Worm (Caenorhabditis elegans) whole organism, midembryonic: ENCODE results near the gene tcl-2.

ENCODE experiments used
- T22C8.4 ChIP-seq: fragments of 200-800 bp; sonication (Bioruptor generic); IDR thresholded peaks from 2 replicates; pipeline ENCODE4 v1.3.6; 2022; ENCODE audit warnings: missing genetic modification characterization, missing compliant biosample characterization
- cog-1 ChIP-seq: sonication (generic microtip); optimal IDR thresholded peaks from 2 replicates; lab custom pipeline; 2016; ENCODE audit warnings: missing genetic modification characterization, missing compliant biosample characterization
- flt-1 ChIP-seq: fragments of 200-800 bp; sonication (Bioruptor generic); IDR thresholded peaks from 2 replicates; pipeline ENCODE4 v1.3.6; 2022; ENCODE audit warnings: missing genetic modification characterization, missing compliant biosample characterization
- klf-2 ChIP-seq: fragments of 200-800 bp; sonication (Bioruptor generic); conservative IDR thresholded peaks from 2 replicates; pipeline ENCODE4 v1.3.6; 2022; ENCODE audit warnings: missing genetic modification reagents, missing genetic modification characterization, missing compliant biosample characterization
- med-1 ChIP-seq: sonication (generic microtip); optimal IDR thresholded peaks from 2 replicates; lab custom pipeline; 2017; ENCODE audit warnings: missing genetic modification characterization, mild to moderate bottlenecking, missing compliant biosample characterization, antibody characterized with exemption, missing genetic modification reagents; ENCODE audit not compliant: insufficient read depth
- ref-1 ChIP-seq: fragments of 200-800 bp; sonication (Bioruptor generic); conservative IDR thresholded peaks from 2 replicates; pipeline ENCODE4 v1.3.6; 2022; ENCODE audit warnings: missing genetic modification reagents, missing genetic modification characterization, missing compliant biosample characterization
- tab-1 ChIP-seq: fragments of 200-800 bp; sonication (Bioruptor generic); IDR thresholded peaks from 2 replicates; pipeline ENCODE4 v1.3.6; 2022; ENCODE audit warnings: missing genetic modification characterization, missing compliant biosample characterization
- ztf-23 ChIP-seq: fragments of 200-800 bp; sonication (Bioruptor generic); IDR thresholded peaks from 2 replicates; pipeline ENCODE4 v1.3.6; 2022; ENCODE audit warnings: missing genetic modification reagents, missing genetic modification characterization, missing compliant biosample characterization
- ztf-29 ChIP-seq: fragments of 200-800 bp; sonication (Bioruptor generic); IDR thresholded peaks from 2 replicates; pipeline ENCODE4 v1.3.6; 2022; ENCODE audit warnings: missing genetic modification reagents, missing genetic modification characterization, missing compliant biosample characterization

Gene tcl-2

ce11 chrIV:149794-150193, 29.1 kb upstream of the tcl-2 start:
- no peak for TF ChIP-seq klf-2 (GFP tag; lab: Robert Waterston, UW)
- TF ChIP-seq med-1, result no peak
- TF ChIP-seq flt-1 (GFP tag; lab: Robert Waterston, UW), result no peak
- TF ChIP-seq tab-1 (GFP tag; lab: Robert Waterston, UW), result no peak
- no peak for TF ChIP-seq ref-1 (GFP tag; lab: Robert Waterston, UW)
- TF ChIP-seq cog-1, result no peak
- TF ChIP-seq T22C8.4 (GFP tag; lab: Robert Waterston, UW), result no peak
- TF ChIP-seq ztf-23 (GFP tag; lab: Robert Waterston, UW), result no peak
- TF ChIP-seq ztf-29 (GFP tag; lab: Robert Waterston, UW), result no peak

- TF ChIP-seq ztf-23 (GFP tag; lab: Robert Waterston, UW) (no peak), cog-1 (no peak), ztf-29 (GFP tag; lab: Robert Waterston, UW) (no peak), klf-2 (GFP tag; lab: Robert Waterston, UW) (no peak), flt-1 (GFP tag; lab: Robert Waterston, UW) (no peak), T22C8.4 (GFP tag; lab: Robert Waterston, UW) (no peak), med-1 (no peak), ref-1 (GFP tag; lab: Robert Waterston, UW) (no peak), tab-1 (GFP tag; lab: Robert Waterston, UW) (no peak)
These were observed 21.1 kb upstream of the tcl-2 start, which contains the start of gene gegf-1 for ce11 chrIV:157809-158208. TSS of gene gegf-1 (minus strand) at chrIV:157909.

- TF ChIP-seq cog-1, result no peak
- TF ChIP-seq ztf-29 (GFP tag; lab: Robert Waterston, UW), result no peak
- no peak for TF ChIP-seq ref-1 (GFP tag; lab: Robert Waterston, UW)
- no peak for TF ChIP-seq flt-1 (GFP tag; lab: Robert Waterston, UW)
- TF ChIP-seq ztf-23 (GFP tag; lab: Robert Waterston, UW), result no peak
- TF ChIP-seq tab-1 (GFP tag; lab: Robert Waterston, UW), result no peak
- TF ChIP-seq med-1, result no peak
- no peak for TF ChIP-seq T22C8.4 (GFP tag; lab: Robert Waterston, UW)
- TF ChIP-seq klf-2 (GFP tag; lab: Robert Waterston, UW), result no peak
These were observed 20.2 kb upstream of the tcl-2 start, which contains the start of gene Y38C1AA.7 for ce11 chrIV:158662-159061. TSS of gene Y38C1AA.7 (plus strand) at chrIV:158962.

ce11 chrIV:159864-160263, 19.0 kb upstream of the tcl-2 start, which contains the start of gene Y38C1AA.19:
TSS of gene Y38C1AA.19 (plus strand) at chrIV:160164.
- no peak for TF ChIP-seq med-1
- TF ChIP-seq tab-1 (GFP tag; lab: Robert Waterston, UW), result no peak
- TF ChIP-seq flt-1 (GFP tag; lab: Robert Waterston, UW), result no peak
- TF ChIP-seq ztf-29 (GFP tag; lab: Robert Waterston, UW), result no peak
- TF ChIP-seq T22C8.4 (GFP tag; lab: Robert Waterston, UW), result no peak
- no peak for TF ChIP-seq klf-2 (GFP tag; lab: Robert Waterston, UW)
- no peak for TF ChIP-seq ztf-23 (GFP tag; lab: Robert Waterston, UW)
- no peak for TF ChIP-seq cog-1
- no peak for TF ChIP-seq ref-1 (GFP tag; lab: Robert Waterston, UW)

- TF ChIP-seq T22C8.4 (GFP tag; lab: Robert Waterston, UW), result no peak
- TF ChIP-seq med-1, result no peak
These were observed 16.4 kb upstream of the tcl-2 start, which contains the start of gene Y38C1AA.6 for ce11 chrIV:162530-162929. TSS of gene Y38C1AA.6 (plus strand) at chrIV:162830.

ce11 chrIV:164777-165176, 14.1 kb upstream of the tcl-2 start, which contains the start of gene cutl-24:
TSS of gene cutl-24 (plus strand) at chrIV:165077.
- TF ChIP-seq flt-1 (GFP tag; lab: Robert Waterston, UW) (no peak), T22C8.4 (GFP tag; lab: Robert Waterston, UW) (no peak), klf-2 (GFP tag; lab: Robert Waterston, UW) (no peak), ztf-23 (GFP tag; lab: Robert Waterston, UW) (no peak)

ce11 chrIV:171036-171435, 7.8 kb upstream of the tcl-2 start:
- TF ChIP-seq ztf-29 (GFP tag; lab: Robert Waterston, UW) (no peak), T22C8.4 (GFP tag; lab: Robert Waterston, UW) (no peak), flt-1 (GFP tag; lab: Robert Waterston, UW) (no peak), tab-1 (GFP tag; lab: Robert Waterston, UW) (no peak), ref-1 (GFP tag; lab: Robert Waterston, UW) (no peak), ztf-23 (GFP tag; lab: Robert Waterston, UW) (no peak), klf-2 (GFP tag; lab: Robert Waterston, UW) (no peak), med-1 (no peak), cog-1 (no peak)

- TF ChIP-seq ref-1 (GFP tag; lab: Robert Waterston, UW) (no peak), ztf-29 (GFP tag; lab: Robert Waterston, UW) (peak; percentile 45; the same call in 1 of the 2 replicates), klf-2 (GFP tag; lab: Robert Waterston, UW) (no peak), med-1 (no peak), tab-1 (GFP tag; lab: Robert Waterston, UW) (no peak), T22C8.4 (GFP tag; lab: Robert Waterston, UW) (no peak)
These were observed 5.9 kb upstream of the tcl-2 start for ce11 chrIV:172990-173389.

- TF ChIP-seq cog-1 (no peak), tab-1 (GFP tag; lab: Robert Waterston, UW) (no peak), ref-1 (GFP tag; lab: Robert Waterston, UW) (no peak), T22C8.4 (GFP tag; lab: Robert Waterston, UW) (no peak), ztf-23 (GFP tag; lab: Robert Waterston, UW) (no peak), med-1 (no peak), ztf-29 (GFP tag; lab: Robert Waterston, UW) (no peak), klf-2 (GFP tag; lab: Robert Waterston, UW) (no peak)
These were observed 4.8 kb upstream of the tcl-2 start for ce11 chrIV:174115-174514.

ce11 chrIV:175698-176097, 3.2 kb upstream of the tcl-2 start:
- TF ChIP-seq klf-2 (GFP tag; lab: Robert Waterston, UW), result no peak
- 0 out of 2 replicates have a peak, but pooled peaks have one; percentile 31 for TF ChIP-seq ztf-23 (GFP tag; lab: Robert Waterston, UW)
- TF ChIP-seq med-1, result no peak
- no peak; the same call in 1 of the 2 replicates for TF ChIP-seq ztf-29 (GFP tag; lab: Robert Waterston, UW)
- no peak for TF ChIP-seq T22C8.4 (GFP tag; lab: Robert Waterston, UW)
- peak; percentile 69 for TF ChIP-seq tab-1 (GFP tag; lab: Robert Waterston, UW)
- TF ChIP-seq flt-1 (GFP tag; lab: Robert Waterston, UW), result peak; percentile 40; the same call in 1 of the 2 replicates
- no peak for TF ChIP-seq cog-1
- TF ChIP-seq ref-1 (GFP tag; lab: Robert Waterston, UW), result no peak
